Fruit fly (Drosophila melanogaster) whole organism, adult: Measurements from ENCODE around the gene CG13896.

ENCODE experiments used
- CG11617 ChIP-seq: fragments of 200-800 bp; sonication (Bioruptor generic); optimal IDR thresholded peaks from 2 replicates; lab custom pipeline; 2017; ENCODE audit warnings: mild to moderate bottlenecking, missing biosample characterization, missing genetic modification reagents, missing genetic modification characterization
- CG7045 ChIP-seq: fragments of 200-800 bp; sonication (Bioruptor generic); optimal IDR thresholded peaks from 2 replicates; lab custom pipeline; 2017; ENCODE audit warnings: missing biosample characterization, mild to moderate bottlenecking, missing genetic modification characterization
- Clk ChIP-seq: fragments of 200-800 bp; sonication (Bioruptor generic); optimal IDR thresholded peaks from 2 replicates; lab custom pipeline; 2017; ENCODE audit warnings: missing biosample characterization, missing genetic modification characterization
- Crg-1 ChIP-seq: fragments of 200-800 bp; sonication (Bioruptor generic); optimal IDR thresholded peaks from 2 replicates; lab custom pipeline; 2016; ENCODE audit warnings: missing biosample characterization, missing genetic modification characterization
- Hr96 ChIP-seq: fragments of 200-800 bp; sonication (Bioruptor generic); optimal IDR thresholded peaks from 2 replicates; lab custom pipeline; 2016; ENCODE audit warnings: missing biosample characterization, missing genetic modification characterization
- cnc ChIP-seq, 2 experiments: fragments of >200 bp; optimal IDR thresholded peaks; 2 replicates each; lab custom pipeline; 2017
- kay ChIP-seq: fragments of 200-800 bp; sonication (Bioruptor generic); peaks from one replicate; lab custom pipeline; 2016; ENCODE audit warnings: missing biosample characterization, missing genetic modification characterization, borderline replicate concordance
- toe ChIP-seq: fragments of 200-800 bp; sonication (Bioruptor generic); optimal IDR thresholded peaks from 2 replicates; lab custom pipeline; 2016; ENCODE audit warnings: missing biosample characterization, missing genetic modification characterization

- TF ChIP-seq Clk (GFP tag; lab: Kevin White, UChicago) (no peak), CG7045 (GFP tag; lab: Kevin White, UChicago) (no peak), cnc (optimal IDR thresholded peaks at IDR 0.05; lab: Kevin White, UChicago) (no peak), toe (GFP tag; lab: Kevin White, UChicago) (no peak), kay (GFP tag; lab: Kevin White, UChicago) (no peak), Crg-1 (GFP tag; lab: Kevin White, UChicago) (no peak), CG11617 (GFP tag; lab: Kevin White, UChicago) (no peak), Hr96 (no peak)
Measured at dm6 chr3L:729345-729744, 17.7 kb upstream of the CG13896 start.
